Fruit fly (Drosophila melanogaster) whole organism, embryonic: ENCODE data around the gene Ctr1A.

Source experiments
- Asciz ChIP-seq: fragments of 200-800 bp; sonication (Bioruptor generic); optimal IDR thresholded peaks from 2 replicates; lab custom pipeline; 2017; ENCODE audit warnings: missing biosample characterization, mild to moderate bottlenecking, missing genetic modification characterization, missing genetic modification reagents
- BEAF-32 ChIP-seq: fragments of 200-800 bp; sonication (Bioruptor generic); optimal IDR thresholded peaks from 3 replicates; lab custom pipeline; 2017; ENCODE audit warnings: missing biosample characterization, missing genetic modification characterization, mild to moderate bottlenecking, moderate library complexity, missing genetic modification reagents
- Bgb ChIP-seq: fragments of 200-800 bp; sonication (Bioruptor generic); IDR thresholded peaks from 2 replicates; pipeline ENCODE4 v1.3.6; 2022; ENCODE audit warnings: missing biosample characterization, missing genetic modification characterization; ENCODE audit not compliant: partially characterized antibody
- Bteb2 ChIP-seq: fragments of 200-800 bp; sonication (Bioruptor generic); optimal IDR thresholded peaks from 2 replicates; lab custom pipeline; 2016; ENCODE audit warnings: missing biosample characterization, missing genetic modification characterization
- CG11247 ChIP-seq: fragments of 200-800 bp; sonication (Bioruptor generic); IDR thresholded peaks from 2 replicates; pipeline ENCODE4 v1.3.6; 2022; ENCODE audit warnings: missing biosample characterization, missing genetic modification characterization
- CG11723 ChIP-seq: fragments of 200-800 bp; sonication (Bioruptor generic); optimal IDR thresholded peaks from 2 replicates; lab custom pipeline; 2017; ENCODE audit warnings: missing biosample characterization, mild to moderate bottlenecking, missing genetic modification characterization
- CG13287 ChIP-seq: fragments of 200-800 bp; sonication (Bioruptor generic); IDR thresholded peaks from 2 replicates; pipeline ENCODE4 v1.3.6; 2022; ENCODE audit warnings: missing biosample characterization, missing genetic modification characterization; ENCODE audit not compliant: partially characterized antibody
- CG1602 ChIP-seq: fragments of 200-800 bp; sonication (Bioruptor generic); optimal IDR thresholded peaks from 3 replicates; lab custom pipeline; 2016; ENCODE audit warnings: missing biosample characterization, missing genetic modification characterization
- CG17361 ChIP-seq: fragments of 200-800 bp; sonication (Bioruptor generic); IDR thresholded peaks from 3 replicates; pipeline ENCODE4 v1.3.6; 2022; ENCODE audit warnings: missing biosample characterization, missing genetic modification characterization
- CG18262 ChIP-seq: fragments of 200-800 bp; optimal IDR thresholded peaks from 3 replicates; lab custom pipeline; 2019; ENCODE audit warnings: missing biosample characterization, mild to moderate bottlenecking, missing genetic modification characterization, moderate library complexity
- CG18619 ChIP-seq: fragments of 200-800 bp; sonication (Bioruptor generic); optimal IDR thresholded peaks from 3 replicates; lab custom pipeline; 2017; ENCODE audit warnings: missing biosample characterization, mild to moderate bottlenecking, missing genetic modification characterization
- CG2889 ChIP-seq: fragments of 200-800 bp; sonication (Bioruptor generic); IDR thresholded peaks from 3 replicates; pipeline ENCODE4 v1.3.6; 2022; ENCODE audit warnings: missing biosample characterization, missing genetic modification characterization
- CG32532 ChIP-seq: fragments of 200-800 bp; sonication (Bioruptor generic); IDR thresholded peaks from 2 replicates; pipeline ENCODE4 v1.3.6; 2022; ENCODE audit warnings: missing biosample characterization, missing genetic modification characterization
- CG33213 ChIP-seq: fragments of 200-800 bp; sonication (Bioruptor generic); optimal IDR thresholded peaks from 3 replicates; lab custom pipeline; 2016; ENCODE audit warnings: missing biosample characterization, missing genetic modification characterization
- CG3407 ChIP-seq: fragments of 200-800 bp; sonication (Bioruptor generic); optimal IDR thresholded peaks from 2 replicates; lab custom pipeline; 2018; ENCODE audit warnings: missing biosample characterization, mild to moderate bottlenecking, missing genetic modification characterization
- CG3847 ChIP-seq: fragments of 200-800 bp; sonication (Bioruptor generic); IDR thresholded peaks from 2 replicates; pipeline ENCODE4 v1.3.6; 2022; ENCODE audit warnings: missing biosample characterization, missing genetic modification characterization
- CG5245 ChIP-seq: fragments of 200-800 bp; sonication (Bioruptor generic); optimal IDR thresholded peaks from 3 replicates; lab custom pipeline; 2016; ENCODE audit warnings: missing biosample characterization, missing genetic modification characterization
- CG6175 ChIP-seq: fragments of 200-800 bp; sonication (Bioruptor generic); IDR thresholded peaks from 3 replicates; pipeline ENCODE4 v1.3.6; 2022; ENCODE audit warnings: missing biosample characterization, missing genetic modification characterization
- CG6272 ChIP-seq: fragments of 200-800 bp; sonication (Bioruptor generic); IDR thresholded peaks from 2 replicates; pipeline ENCODE4 v1.3.6; 2022; ENCODE audit warnings: missing biosample characterization, missing genetic modification characterization
- CG7745 ChIP-seq: fragments of 200-800 bp; sonication (Bioruptor generic); optimal IDR thresholded peaks from 2 replicates; lab custom pipeline; 2018; ENCODE audit warnings: missing biosample characterization, mild to moderate bottlenecking, missing genetic modification characterization, moderate library complexity
- CoRest ChIP-seq: fragments of 200-800 bp; sonication (Bioruptor generic); optimal IDR thresholded peaks from 3 replicates; lab custom pipeline; 2018; ENCODE audit warnings: missing biosample characterization, mild to moderate bottlenecking, missing genetic modification characterization, moderate library complexity
- Dad ChIP-seq: fragments of 200-800 bp; sonication (Bioruptor generic); optimal IDR thresholded peaks from 3 replicates; lab custom pipeline; 2016; ENCODE audit warnings: missing biosample characterization, missing genetic modification characterization
- Dfd ChIP-seq, 2 experiments: fragments of >200 bp; optimal IDR thresholded peaks; 2 replicates each; lab custom pipeline; 2017; ENCODE audit warnings: missing biosample characterization in 2 of 2, missing genetic modification characterization in 2 of 2
- Dp ChIP-seq: fragments of 200-800 bp; sonication (Bioruptor generic); optimal IDR thresholded peaks from 2 replicates; lab custom pipeline; 2018; ENCODE audit warnings: missing biosample characterization, mild to moderate bottlenecking, missing genetic modification characterization, moderate library complexity
- Fer1 ChIP-seq: fragments of 200-800 bp; sonication (Bioruptor generic); optimal IDR thresholded peaks from 2 replicates; lab custom pipeline; 2017; ENCODE audit warnings: missing biosample characterization, mild to moderate bottlenecking, missing genetic modification characterization
- Lim3 ChIP-seq: fragments of 200-800 bp; sonication (Bioruptor generic); IDR thresholded peaks from 2 replicates; pipeline ENCODE4 v1.3.6; 2022; ENCODE audit warnings: missing biosample characterization, missing genetic modification characterization
- NC2α ChIP-seq: fragments of 200-800 bp; sonication (Bioruptor generic); optimal IDR thresholded peaks from 2 replicates; lab custom pipeline; 2016; ENCODE audit warnings: missing biosample characterization, missing genetic modification characterization
- Ravus ChIP-seq: fragments of 200-800 bp; sonication (Bioruptor generic); IDR thresholded peaks from 2 replicates; pipeline ENCODE4 v1.3.6; 2022; ENCODE audit warnings: missing biosample characterization, missing genetic modification characterization
- Rx ChIP-seq: fragments of 200-800 bp; sonication (Bioruptor generic); IDR thresholded peaks from 2 replicates; pipeline ENCODE4 v1.3.6; 2022; ENCODE audit warnings: missing biosample characterization, missing genetic modification characterization
- Side ChIP-seq: fragments of 200-800 bp; sonication (Bioruptor generic); optimal IDR thresholded peaks from 2 replicates; lab custom pipeline; 2016; ENCODE audit warnings: missing biosample characterization, missing genetic modification characterization
- Usf ChIP-seq: fragments of 200-800 bp; sonication (Bioruptor generic); optimal IDR thresholded peaks from 2 replicates; lab custom pipeline; 2017; ENCODE audit warnings: missing genotype, missing biosample characterization, missing genetic modification characterization
- ara ChIP-seq: fragments of 200-800 bp; sonication (Bioruptor generic); IDR thresholded peaks from 2 replicates; pipeline ENCODE4 v1.3.6; 2022; ENCODE audit warnings: missing biosample characterization, missing genetic modification characterization
- ase ChIP-seq: fragments of 200-800 bp; sonication (Bioruptor generic); IDR thresholded peaks from 3 replicates; pipeline ENCODE4 v1.3.6; 2022; ENCODE audit warnings: missing biosample characterization, missing genetic modification characterization
- bsh ChIP-seq, 2 experiments: fragments of 200-800 bp; sonication (Bioruptor generic); optimal IDR thresholded peaks; 2 replicates each; lab custom pipeline; 2017 to 2018; ENCODE audit warnings: mild to moderate bottlenecking in 2 of 2, missing biosample characterization in 2 of 2, missing genetic modification characterization in 2 of 2, moderate library complexity in 1 of 2
- dm ChIP-seq: fragments of 200-800 bp; sonication (Bioruptor generic); optimal IDR thresholded peaks from 3 replicates; lab custom pipeline; 2016; ENCODE audit warnings: missing biosample characterization, missing genetic modification characterization
- gce ChIP-seq: fragments of 200-800 bp; sonication (Bioruptor generic); IDR thresholded peaks from 3 replicates; pipeline ENCODE4 v1.3.6; 2022; ENCODE audit warnings: missing biosample characterization, missing genetic modification characterization
- gro ChIP-seq: fragments of 200-800 bp; sonication (Bioruptor generic); optimal IDR thresholded peaks from 2 replicates; lab custom pipeline; 2016; ENCODE audit warnings: missing biosample characterization, missing genetic modification characterization
- klu ChIP-seq: fragments of 200-800 bp; sonication (Bioruptor generic); IDR thresholded peaks from 2 replicates; pipeline ENCODE4 v1.3.6; 2022; ENCODE audit warnings: missing biosample characterization, missing genetic modification characterization
- lab ChIP-seq: fragments of 200-800 bp; sonication (Bioruptor generic); optimal IDR thresholded peaks from 3 replicates; lab custom pipeline; 2017; ENCODE audit warnings: missing biosample characterization, missing genetic modification characterization, mild to moderate bottlenecking, moderate library complexity, missing genetic modification reagents
- mirr ChIP-seq: fragments of 200-800 bp; sonication (Bioruptor generic); optimal IDR thresholded peaks from 3 replicates; lab custom pipeline; 2018; ENCODE audit warnings: missing biosample characterization, mild to moderate bottlenecking, missing genetic modification characterization
- nom ChIP-seq: fragments of 200-800 bp; sonication (Bioruptor generic); optimal IDR thresholded peaks from 2 replicates; lab custom pipeline; 2017; ENCODE audit warnings: missing biosample characterization, missing genetic modification characterization, mild to moderate bottlenecking, moderate library complexity, missing genetic modification reagents
- oc ChIP-seq: fragments of 200-800 bp; sonication (Bioruptor generic); optimal IDR thresholded peaks from 2 replicates; lab custom pipeline; 2018; ENCODE audit warnings: missing biosample characterization, mild to moderate bottlenecking, missing genetic modification characterization, moderate library complexity
- pan ChIP-seq, 4 experiments: fragments of >200 bp in 3 of 4; fragments of 200-800 bp in 1 of 4; sonication (Bioruptor generic) in 1 of 4; optimal IDR thresholded peaks in 3 of 4; IDR thresholded peaks in 1 of 4; 2 replicates each; pipeline versions ENCODE4 v1.3.6 to Lab custom; 2017 to 2022; ENCODE audit warnings: missing biosample characterization in 2 of 4, missing genetic modification characterization in 2 of 4, mixed read lengths in 1 of 4
- rib ChIP-seq: fragments of 200-800 bp; sonication (Bioruptor generic); IDR thresholded peaks from 2 replicates; pipeline ENCODE4 v1.3.6; 2022; ENCODE audit warnings: missing biosample characterization, missing genetic modification characterization
- sug ChIP-seq: fragments of 200-800 bp; optimal IDR thresholded peaks from 2 replicates; lab custom pipeline; 2019; ENCODE audit warnings: missing biosample characterization, mild to moderate bottlenecking, missing genetic modification characterization, moderate library complexity
- unpg ChIP-seq: fragments of 200-800 bp; sonication (Bioruptor generic); optimal IDR thresholded peaks from 3 replicates; lab custom pipeline; 2018; ENCODE audit warnings: missing biosample characterization, mild to moderate bottlenecking, missing genetic modification characterization, moderate library complexity
- vfl ChIP-seq: fragments of 200-800 bp; sonication (Bioruptor generic); optimal IDR thresholded peaks from 2 replicates; lab custom pipeline; 2016; ENCODE audit warnings: missing biosample characterization, missing genetic modification characterization
- wor ChIP-seq: fragments of 200-800 bp; sonication (Bioruptor generic); IDR thresholded peaks from 2 replicates; pipeline ENCODE4 v1.3.6; 2022; ENCODE audit warnings: missing biosample characterization, missing genetic modification characterization
- zen2 ChIP-seq: fragments of 200-800 bp; sonication (Bioruptor generic); IDR thresholded peaks from 3 replicates; pipeline ENCODE4 v1.3.6; 2022; ENCODE audit warnings: missing biosample characterization, missing genetic modification characterization; ENCODE audit not compliant: partially characterized antibody

Ctr1A gene

DNA sequence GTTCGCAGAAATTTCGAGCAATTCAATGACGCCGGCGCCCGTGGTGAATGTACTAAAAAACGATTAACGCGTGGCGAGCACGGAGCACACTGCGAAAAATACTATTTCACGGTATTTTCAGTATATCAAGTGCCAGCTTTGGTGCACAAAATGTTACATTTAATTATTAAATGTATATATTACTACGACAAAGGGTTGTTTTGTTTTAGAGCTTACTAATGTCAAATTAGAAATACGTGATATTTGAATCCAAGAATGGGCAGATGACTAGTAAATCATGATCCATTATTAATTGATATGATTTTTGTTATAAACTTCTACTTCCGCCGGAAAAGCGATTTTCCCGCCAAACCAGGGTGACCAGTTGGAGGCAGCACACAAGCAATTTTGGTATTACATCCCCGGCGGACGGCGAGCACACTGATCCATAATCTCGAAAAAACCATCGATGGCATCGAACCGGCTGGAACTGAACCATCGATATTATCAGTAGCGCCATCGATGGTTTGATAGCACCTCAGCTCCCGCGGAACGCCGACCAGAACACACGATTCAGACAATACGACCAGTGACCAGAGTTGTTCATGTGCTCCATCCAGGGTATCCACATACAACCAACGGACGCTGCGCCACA lies 7.1 kb upstream of the Ctr1A start, which contains the start of the genes CG3226 and Cdc7 (continued):
- peak; percentile 62 for TF ChIP-seq Dp (GFP tag; lab: Kevin White, UChicago)
- 0 out of 3 replicates have a peak, but pooled peaks have one; percentile 35 for TF ChIP-seq gce
- TF ChIP-seq CG17361, result peak; percentile 81
- peak; percentile 63 for TF ChIP-seq unpg
- TF ChIP-seq CoRest (tag; lab: Kevin White, UChicago), result peak; percentile 80
- no peak for TF ChIP-seq wor (GFP tag; lab: Robert Waterston, UW)
- peak; percentile 43 for TF ChIP-seq Dad (GFP tag; lab: Kevin White, UChicago)
- TF ChIP-seq gro (GFP tag; lab: Kevin White, UChicago), result peak; percentile 60
- peak; percentile 35 for TF ChIP-seq dm (GFP tag; lab: Kevin White, UChicago)
- peak; percentile 14 for TF ChIP-seq CG7745 (tag; lab: Kevin White, UChicago)
- no peak for TF ChIP-seq zen2 (GFP tag; lab: Robert Waterston, UW)
- TF ChIP-seq Bteb2 (GFP tag; lab: Kevin White, UChicago), result no peak
- peak; percentile 42; the same call in 1 of the 2 replicates for TF ChIP-seq ara
- no peak for TF ChIP-seq Lim3
- peak; percentile 29 for TF ChIP-seq CG5245 (GFP tag; lab: Kevin White, UChicago)
- no peak for TF ChIP-seq pan (optimal IDR thresholded peaks at IDR 0.05; lab: Kevin White, UChicago)
- peak in 1 of 2 experiments; percentile 58 for TF ChIP-seq pan (GFP tag; optimal IDR thresholded peaks at IDR 0.05 in 1 of 2, IDR thresholded peaks at IDR 0.05 in 1 of 2)
- peak; percentile 87 for TF ChIP-seq Bgb (GFP tag; lab: Robert Waterston, UW)
- peak; percentile 77 for TF ChIP-seq CG18619 (GFP tag; lab: Kevin White, UChicago)
- TF ChIP-seq CG32532 (GFP tag; lab: Robert Waterston, UW), result peak; percentile 71
- peak; percentile 48 for TF ChIP-seq Usf (GFP tag; lab: Kevin White, UChicago)
- no peak for TF ChIP-seq klu
- peak; percentile 43; the same call in 1 of the 2 replicates for TF ChIP-seq Rx (GFP tag; lab: Robert Waterston, UW)
- TF ChIP-seq sug (tag; lab: Kevin White, UChicago), result peak; percentile 73
- TF ChIP-seq CG11247 (GFP tag; lab: Robert Waterston, UW), result peak; percentile 37; the same call in 1 of the 2 replicates
- no peak for TF ChIP-seq Ravus (GFP tag; lab: Robert Waterston, UW)
- peak; percentile 53 for TF ChIP-seq nom (GFP tag; lab: Kevin White, UChicago)
- TF ChIP-seq CG11723 (GFP tag; lab: Kevin White, UChicago), result peak; percentile 52
- peak; percentile 56 for TF ChIP-seq Side
- TF ChIP-seq CG13287 (GFP tag; lab: Robert Waterston, UW), result peak; percentile 76
- peak; percentile 73 for TF ChIP-seq mirr (GFP tag; lab: Kevin White, UChicago)
- peak; percentile 57; the same call in 1 of the 2 replicates for TF ChIP-seq CG3847 (GFP tag; lab: Robert Waterston, UW)
- TF ChIP-seq NC2α (GFP tag; lab: Kevin White, UChicago), result no peak
- TF ChIP-seq Dfd (GFP tag; optimal IDR thresholded peaks at IDR 0.05; lab: Kevin White, UChicago), result no peak
- peak; percentile 75 for TF ChIP-seq BEAF-32 (GFP tag; lab: Kevin White, UChicago)
- TF ChIP-seq CG1602 (GFP tag; lab: Kevin White, UChicago), result no peak
- TF ChIP-seq CG2889 (GFP tag; lab: Robert Waterston, UW), result no peak
- peak; percentile 65 for TF ChIP-seq Asciz (GFP tag; lab: Kevin White, UChicago)
- TF ChIP-seq rib (GFP tag; lab: Robert Waterston, UW), result 0 out of 2 replicates have a peak, but pooled peaks have one; percentile 21
- TF ChIP-seq CG18262 (tag; lab: Kevin White, UChicago), result peak; percentile 64
- peak; percentile 59 for TF ChIP-seq CG3407 (GFP tag; lab: Kevin White, UChicago)
- peak; percentile 90 for TF ChIP-seq lab (GFP tag; lab: Kevin White, UChicago)
- TF ChIP-seq CG6175, result 0 out of 3 replicates have a peak, but pooled peaks have one; percentile 21
- TF ChIP-seq vfl (GFP tag; lab: Kevin White, UChicago), result no peak
- no peak for TF ChIP-seq ase
- TF ChIP-seq bsh (GFP tag; optimal IDR thresholded peaks at IDR 0.05; lab: Kevin White, UChicago), result peak in 1 of 2 experiments; percentile 52
- peak; percentile 63 for TF ChIP-seq CG33213 (GFP tag; lab: Kevin White, UChicago)
- TF ChIP-seq Fer1 (GFP tag; lab: Kevin White, UChicago), result peak; percentile 90
- 0 out of 2 replicates have a peak, but pooled peaks have one; percentile 25 for TF ChIP-seq CG6272
- TF ChIP-seq oc (tag; lab: Kevin White, UChicago), result peak; percentile 41
